Worm (Caenorhabditis elegans): Measurements from ENCODE around the gene R166.3.
A peak's percentile ranks its signal among the peaks of the same experiment; 100 is the strongest.

The R166.3 gene

DNA sequence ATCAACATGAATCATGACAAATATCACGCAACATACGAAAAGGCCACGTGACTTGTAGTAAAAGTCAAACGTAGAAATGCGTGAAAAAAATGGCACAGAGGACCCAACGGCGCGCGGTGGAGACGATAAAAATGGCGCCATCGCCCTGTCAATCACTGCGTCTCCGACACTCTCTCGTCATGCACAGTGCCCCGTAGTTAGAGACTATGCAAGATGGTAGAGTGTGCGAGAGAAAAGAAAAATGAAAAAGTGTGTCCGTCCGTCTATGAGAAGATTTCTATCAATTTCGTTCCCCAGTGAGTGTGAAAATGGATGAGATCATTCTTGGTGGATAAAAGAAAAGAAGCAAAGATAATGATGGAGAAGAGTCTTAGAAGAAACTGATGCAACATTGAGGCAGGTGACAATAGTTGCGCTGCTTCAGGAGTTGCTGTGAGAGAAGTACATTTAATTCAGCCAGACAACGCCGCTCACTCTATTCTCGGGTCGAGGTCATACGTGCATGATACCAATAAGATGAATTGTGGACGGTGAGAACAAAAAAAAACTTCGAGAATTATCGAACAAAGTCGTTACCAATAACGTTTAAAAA lies 16.4 kb upstream of the R166.3 start:
- TF ChIP-seq flt-1 (GFP tag; IDR thresholded peaks at IDR 0.05): 0 out of 2 replicates have a peak, but pooled peaks have one; percentile 6
- TF ChIP-seq cog-1 (tag; optimal IDR thresholded peaks at IDR 0.05): no peak

DNA sequence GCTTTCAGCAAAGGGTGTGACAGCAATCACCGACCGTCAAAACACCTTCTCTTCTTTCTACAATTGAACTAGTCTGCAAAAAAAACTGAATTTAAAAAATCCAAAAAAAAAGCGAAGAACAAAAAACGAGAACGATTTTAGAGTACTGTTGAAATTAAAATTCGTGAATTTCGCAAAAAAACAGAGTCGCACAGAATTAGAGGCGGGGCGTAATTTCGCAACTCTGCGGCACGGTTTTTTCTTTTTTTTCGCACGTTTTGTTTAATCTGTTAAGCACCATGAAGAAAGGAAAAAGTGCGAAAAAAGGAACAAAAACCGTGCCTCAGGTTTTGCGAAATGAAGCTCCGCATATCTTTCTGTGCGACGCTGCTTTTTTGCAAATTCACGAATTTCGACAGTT lies 15.8 kb upstream of the R166.3 start, which contains the start of gene mnk-1:
Gene mnk-1 (minus strand): TSS at position 73 of the 400 bp plus-strand sequence.
- TF ChIP-seq cog-1 (tag; optimal IDR thresholded peaks at IDR 0.05) (no peak), T22C8.4 (GFP tag; IDR thresholded peaks at IDR 0.05) (no peak), klf-2 (GFP tag; conservative IDR thresholded peaks at IDR 0.05) (no peak), med-1 (GFP tag; optimal IDR thresholded peaks at IDR 0.05; ENCODE audit: insufficient read depth) (no peak), ref-1 (GFP tag; conservative IDR thresholded peaks at IDR 0.05) (no peak), flt-1 (GFP tag; IDR thresholded peaks at IDR 0.05) (no peak), ztf-29 (GFP tag; IDR thresholded peaks at IDR 0.05) (no peak), ztf-23 (GFP tag; IDR thresholded peaks at IDR 0.05) (no peak), tab-1 (GFP tag; IDR thresholded peaks at IDR 0.05) (no peak)

DNA sequence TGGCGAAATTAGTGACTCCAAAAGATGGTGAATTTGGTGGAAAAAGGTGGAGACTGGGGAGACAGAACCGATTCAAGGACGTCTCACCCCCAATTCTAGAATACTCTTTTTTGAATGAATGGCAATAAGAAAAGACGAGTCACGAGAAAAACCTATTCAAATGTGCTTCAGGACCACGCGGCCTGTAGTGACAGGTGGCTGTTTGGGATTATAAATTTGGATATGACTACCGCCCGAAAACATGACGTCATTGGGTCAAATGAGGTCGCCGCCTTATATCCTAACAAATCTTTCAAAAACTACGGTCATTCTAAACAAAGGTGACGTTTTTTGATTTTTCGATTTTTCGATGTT lies 14.9 kb upstream of the R166.3 start:
- TF ChIP-seq flt-1 (GFP tag; IDR thresholded peaks at IDR 0.05) (0 out of 2 replicates have a peak, but pooled peaks have one; percentile 31), klf-2 (GFP tag; conservative IDR thresholded peaks at IDR 0.05) (no peak)

DNA sequence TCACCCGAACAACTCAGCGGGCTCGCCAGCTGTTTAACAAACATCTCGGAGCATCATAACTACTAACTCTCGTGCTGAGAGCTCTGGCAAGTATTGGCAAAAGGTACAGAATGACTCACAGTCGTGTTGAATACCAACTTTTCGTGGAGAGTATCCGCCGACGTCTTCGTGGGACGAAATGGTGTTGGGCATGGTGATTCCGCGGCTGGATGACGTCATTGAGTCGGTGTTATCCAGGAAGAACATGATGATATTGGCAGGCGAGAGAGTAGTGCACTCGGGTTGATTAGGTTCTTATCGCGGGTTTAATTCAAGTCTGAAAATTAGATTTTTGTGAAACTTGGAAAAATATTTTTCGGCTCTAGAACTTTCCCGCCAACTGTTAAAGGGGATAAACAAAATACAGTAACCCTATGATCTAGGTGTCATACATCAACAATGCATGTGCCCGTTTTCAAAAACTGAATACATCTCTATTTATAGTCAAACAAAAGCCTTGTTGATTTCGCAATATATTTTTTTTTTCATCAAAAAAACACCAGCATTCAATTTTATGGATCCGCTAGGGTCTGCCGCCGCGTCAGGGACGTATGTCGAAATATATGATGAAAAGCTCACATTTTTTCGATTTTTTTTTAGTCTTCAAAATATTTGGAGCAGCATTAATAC lies 14.4 kb upstream of the R166.3 start:
- TF ChIP-seq tab-1 (GFP tag; IDR thresholded peaks at IDR 0.05): 0 out of 2 replicates have a peak, but pooled peaks have one; percentile 28
- no peak for TF ChIP-seq ztf-29 (GFP tag; IDR thresholded peaks at IDR 0.05)
- no peak for TF ChIP-seq klf-2 (GFP tag; conservative IDR thresholded peaks at IDR 0.05)
- TF ChIP-seq med-1 (GFP tag; optimal IDR thresholded peaks at IDR 0.05; ENCODE audit: insufficient read depth): no peak
- no peak for TF ChIP-seq flt-1 (GFP tag; IDR thresholded peaks at IDR 0.05)
- TF ChIP-seq T22C8.4 (GFP tag; IDR thresholded peaks at IDR 0.05): no peak
- TF ChIP-seq ref-1 (GFP tag; conservative IDR thresholded peaks at IDR 0.05): no peak
- no peak for TF ChIP-seq ztf-23 (GFP tag; IDR thresholded peaks at IDR 0.05)

DNA sequence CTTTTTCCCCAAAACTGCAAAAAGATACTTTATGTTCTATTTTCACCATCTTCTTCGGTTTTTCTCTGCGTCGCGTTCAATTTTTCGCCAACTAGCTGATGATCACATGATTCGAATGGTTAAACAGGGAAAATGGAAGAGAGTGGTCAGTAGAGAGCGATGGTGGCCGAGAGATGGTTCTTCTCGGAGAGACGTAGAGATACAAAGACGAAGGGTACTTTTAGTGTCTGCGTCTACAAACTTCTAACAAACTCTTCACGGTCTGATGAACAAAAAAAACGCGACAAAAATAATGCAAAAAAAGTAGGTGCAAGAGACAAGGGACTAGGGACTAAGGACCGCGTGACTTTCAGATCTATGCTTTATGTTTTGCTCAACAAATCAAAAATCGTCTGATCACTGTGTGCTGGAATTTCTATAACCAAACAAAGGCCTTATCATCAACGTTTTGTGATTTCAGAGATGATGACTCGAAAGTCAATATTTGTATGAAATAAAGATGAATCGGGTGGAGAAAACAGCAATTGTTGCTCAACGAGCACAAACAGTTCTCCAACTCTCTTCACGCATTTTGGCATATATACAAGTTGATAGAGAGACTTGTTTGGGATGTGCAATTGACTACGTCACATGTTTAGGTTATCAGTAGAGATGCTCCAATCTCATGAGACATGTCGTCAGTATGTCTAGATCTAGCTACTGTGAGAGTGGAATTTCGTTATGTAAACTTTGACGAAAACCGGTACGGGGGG lies 13.0 kb upstream of the R166.3 start:
- TF ChIP-seq T22C8.4 (GFP tag; IDR thresholded peaks at IDR 0.05) (no peak), flt-1 (GFP tag; IDR thresholded peaks at IDR 0.05) (no peak), cog-1 (tag; optimal IDR thresholded peaks at IDR 0.05) (peak; percentile 16), tab-1 (GFP tag; IDR thresholded peaks at IDR 0.05) (no peak), ztf-23 (GFP tag; IDR thresholded peaks at IDR 0.05) (0 out of 2 replicates have a peak, but pooled peaks have one; percentile 57), med-1 (GFP tag; optimal IDR thresholded peaks at IDR 0.05; ENCODE audit: insufficient read depth) (no peak)

DNA sequence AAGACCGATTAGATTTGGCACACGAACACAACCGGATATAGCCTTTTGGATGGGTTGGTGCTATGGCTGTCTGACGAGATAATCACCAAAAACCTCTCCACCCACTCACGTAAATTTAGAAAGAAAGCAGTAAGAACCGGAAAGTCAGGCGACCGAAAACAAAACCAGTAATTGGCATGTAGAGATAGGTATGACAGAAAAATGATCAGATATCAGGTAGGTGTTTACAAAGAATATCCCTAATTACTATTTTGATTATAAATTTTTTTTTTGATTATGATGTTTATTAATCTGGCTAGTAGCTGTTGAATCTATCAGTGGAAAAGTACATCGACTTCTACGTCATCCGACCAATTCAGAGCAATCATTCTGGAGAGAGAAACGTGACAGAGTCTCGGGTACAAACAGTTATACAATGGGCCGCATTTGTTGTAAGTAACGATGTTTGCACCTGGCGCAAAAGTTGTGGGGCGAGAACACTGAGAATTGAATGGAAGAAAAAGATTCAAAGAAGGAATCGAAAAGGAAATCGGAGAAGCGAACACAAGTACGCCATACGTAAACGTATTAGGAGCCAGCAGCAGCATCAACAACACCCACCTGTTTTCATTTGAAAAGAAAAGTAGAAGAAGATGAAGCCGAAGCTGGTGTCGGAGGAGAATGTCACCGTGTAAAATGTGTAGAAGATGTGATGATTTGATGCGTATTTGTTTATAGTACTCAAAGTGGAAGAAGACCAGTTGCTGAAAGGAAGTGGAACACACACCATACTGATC lies 11.9 kb upstream of the R166.3 start:
- TF ChIP-seq cog-1 (tag; optimal IDR thresholded peaks at IDR 0.05): no peak
- no peak for TF ChIP-seq med-1 (GFP tag; optimal IDR thresholded peaks at IDR 0.05; ENCODE audit: insufficient read depth)
- TF ChIP-seq klf-2 (GFP tag; conservative IDR thresholded peaks at IDR 0.05): no peak
- no peak for TF ChIP-seq tab-1 (GFP tag; IDR thresholded peaks at IDR 0.05)
- no peak for TF ChIP-seq ref-1 (GFP tag; conservative IDR thresholded peaks at IDR 0.05)
- no peak for TF ChIP-seq flt-1 (GFP tag; IDR thresholded peaks at IDR 0.05)
- no peak for TF ChIP-seq ztf-23 (GFP tag; IDR thresholded peaks at IDR 0.05)
- no peak for TF ChIP-seq ztf-29 (GFP tag; IDR thresholded peaks at IDR 0.05)
- no peak for TF ChIP-seq T22C8.4 (GFP tag; IDR thresholded peaks at IDR 0.05)

DNA sequence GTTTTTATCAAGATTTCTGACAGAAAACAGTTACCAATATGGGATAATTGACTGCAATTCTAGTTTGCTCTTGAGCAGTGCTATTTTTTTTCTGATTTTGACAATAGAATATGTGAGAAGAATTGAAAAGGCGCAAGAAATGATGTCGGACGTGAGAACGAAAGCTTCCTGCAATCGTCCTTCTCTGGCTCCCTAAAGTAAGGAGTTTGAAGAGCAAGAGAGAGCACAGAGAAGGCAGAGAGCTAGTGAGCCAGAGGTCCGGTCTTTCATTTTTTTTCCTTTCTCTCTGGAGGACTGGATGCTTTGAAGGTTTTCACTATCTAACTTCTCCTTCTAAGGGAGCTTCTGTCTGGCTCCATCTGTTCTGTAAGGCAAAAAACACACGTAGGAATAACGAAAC lies 11.0 kb upstream of the R166.3 start:
- TF ChIP-seq cog-1 (tag; optimal IDR thresholded peaks at IDR 0.05) (no peak), flt-1 (GFP tag; IDR thresholded peaks at IDR 0.05) (no peak), ztf-29 (GFP tag; IDR thresholded peaks at IDR 0.05) (no peak), med-1 (GFP tag; optimal IDR thresholded peaks at IDR 0.05; ENCODE audit: insufficient read depth) (no peak), tab-1 (GFP tag; IDR thresholded peaks at IDR 0.05) (no peak), T22C8.4 (GFP tag; IDR thresholded peaks at IDR 0.05) (no peak), klf-2 (GFP tag; conservative IDR thresholded peaks at IDR 0.05) (no peak), ref-1 (GFP tag; conservative IDR thresholded peaks at IDR 0.05) (no peak), ztf-23 (GFP tag; IDR thresholded peaks at IDR 0.05) (no peak)

DNA sequence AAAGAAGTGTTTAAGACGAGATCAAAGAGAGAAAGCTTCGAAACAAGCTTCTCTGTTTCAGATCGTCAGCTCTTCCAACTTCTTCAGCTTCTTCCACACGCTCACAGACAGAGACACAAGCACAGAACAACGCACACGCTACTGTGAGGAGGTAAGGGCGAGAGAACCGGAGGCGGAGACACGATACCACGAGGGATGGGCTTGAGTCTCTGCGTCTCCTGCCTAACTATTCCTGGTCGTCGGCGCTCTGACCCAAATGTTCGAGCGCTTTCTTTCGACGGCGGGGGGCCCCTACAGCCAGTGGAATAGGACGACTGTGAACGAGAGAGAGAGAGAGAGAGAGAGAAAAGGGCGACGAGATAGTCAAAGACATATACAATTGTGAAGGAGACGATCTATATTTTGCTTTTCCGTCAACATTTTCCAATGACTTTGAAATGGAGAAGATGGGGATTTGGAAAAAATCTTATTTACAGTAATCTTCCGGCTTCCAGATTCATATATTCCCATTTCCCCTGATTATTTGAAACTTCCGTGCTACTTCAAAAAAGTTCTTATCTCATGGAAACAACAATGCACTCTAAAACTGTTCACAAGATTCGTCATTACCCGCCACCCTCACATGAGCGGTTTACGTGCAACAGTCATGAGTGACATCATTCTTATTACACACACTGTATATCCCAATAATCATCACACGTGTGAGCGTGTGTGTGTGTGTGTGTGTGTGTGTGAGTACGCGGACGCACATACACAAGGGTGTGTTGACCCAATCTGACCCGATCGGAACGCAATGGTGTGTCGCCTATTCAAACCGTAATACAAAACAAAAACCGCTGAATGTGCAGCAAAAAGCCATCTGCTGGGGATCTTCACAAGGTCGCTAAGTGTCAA lies 9.9 kb upstream of the R166.3 start:
- peak; percentile 71; the same call in 1 of the 2 replicates for TF ChIP-seq ztf-23 (GFP tag; IDR thresholded peaks at IDR 0.05)
- TF ChIP-seq ztf-29 (GFP tag; IDR thresholded peaks at IDR 0.05): peak; percentile 85
- peak; percentile 80 for TF ChIP-seq flt-1 (GFP tag; IDR thresholded peaks at IDR 0.05)
- no peak for TF ChIP-seq T22C8.4 (GFP tag; IDR thresholded peaks at IDR 0.05)
- TF ChIP-seq med-1 (GFP tag; optimal IDR thresholded peaks at IDR 0.05; ENCODE audit: insufficient read depth): no peak
- no peak for TF ChIP-seq tab-1 (GFP tag; IDR thresholded peaks at IDR 0.05)
- TF ChIP-seq ref-1 (GFP tag; conservative IDR thresholded peaks at IDR 0.05): no peak
- no peak for TF ChIP-seq klf-2 (GFP tag; conservative IDR thresholded peaks at IDR 0.05)
- TF ChIP-seq cog-1 (tag; optimal IDR thresholded peaks at IDR 0.05): no peak
